Worm (Caenorhabditis elegans) whole organism, mixed stage, embryonic: ENCODE measurements around the gene him-14.
A peak's percentile ranks its signal among the peaks of the same experiment; 100 is the strongest.

Source experiments
- M03D4.4 ChIP-seq: sonication (generic microtip); optimal IDR thresholded peaks from 2 replicates; lab custom pipeline; 2017; ENCODE audit warnings: mild to moderate bottlenecking, missing genetic modification characterization, missing compliant biosample characterization
- bed-3 ChIP-seq: fragments of 200-800 bp; sonication (Bioruptor generic); optimal IDR thresholded peaks from 3 replicates; lab custom pipeline; 2018; ENCODE audit warnings: mild to moderate bottlenecking, missing genetic modification characterization, moderate library complexity, missing compliant biosample characterization
- blmp-1 ChIP-seq: fragments of 150-350 bp; optimal IDR thresholded peaks from 2 replicates; lab custom pipeline; 2014; ENCODE audit warnings: missing biosample characterization, missing genetic modification characterization
- ceh-39 ChIP-seq: fragments of 150-350 bp; optimal IDR thresholded peaks from 2 replicates; lab custom pipeline; 2014; ENCODE audit warnings: missing biosample characterization, missing genetic modification characterization
- ceh-43 ChIP-seq: fragments of 200-800 bp; sonication (Bioruptor generic); optimal IDR thresholded peaks from 2 replicates; lab custom pipeline; 2018; ENCODE audit warnings: mild to moderate bottlenecking, missing genetic modification characterization, moderate library complexity, missing compliant biosample characterization
- ceh-83 ChIP-seq: fragments of 200-800 bp; sonication (Bioruptor generic); optimal IDR thresholded peaks from 2 replicates; lab custom pipeline; 2018; ENCODE audit warnings: mild to moderate bottlenecking, missing genetic modification characterization, missing compliant biosample characterization
- ces-1 ChIP-seq: fragments of 150-350 bp; optimal IDR thresholded peaks from 2 replicates; lab custom pipeline; 2014; ENCODE audit warnings: missing biosample characterization, missing genetic modification reagents, missing genetic modification characterization
- drap-1 ChIP-seq: fragments of 200-800 bp; sonication (Bioruptor generic); optimal IDR thresholded peaks from 3 replicates; lab custom pipeline; 2018; ENCODE audit warnings: mild to moderate bottlenecking, missing genetic modification characterization, missing compliant biosample characterization
- elt-1 ChIP-seq: sonication (generic microtip); optimal IDR thresholded peaks from 2 replicates; lab custom pipeline; 2017; ENCODE audit warnings: missing genetic modification characterization, mild to moderate bottlenecking, missing compliant biosample characterization, antibody characterized with exemption, moderate library complexity, borderline replicate concordance; ENCODE audit not compliant: insufficient read depth
- elt-3 ChIP-seq: fragments of 150-350 bp; optimal IDR thresholded peaks from 2 replicates; lab custom pipeline; 2014; ENCODE audit warnings: missing biosample characterization, missing genetic modification characterization
- flh-1 ChIP-seq: fragments of 200-800 bp; sonication (Bioruptor generic); optimal IDR thresholded peaks from 2 replicates; lab custom pipeline; 2018; ENCODE audit warnings: mild to moderate bottlenecking, missing genetic modification characterization, moderate library complexity, missing compliant biosample characterization
- ham-2 ChIP-seq: fragments of 200-800 bp; sonication (Bioruptor generic); optimal IDR thresholded peaks from 2 replicates; lab custom pipeline; 2018; ENCODE audit warnings: mild to moderate bottlenecking, missing genetic modification characterization, missing compliant biosample characterization
- hlh-1 ChIP-seq: fragments of 150-350 bp; optimal IDR thresholded peaks from 2 replicates; lab custom pipeline; 2014; ENCODE audit warnings: missing biosample characterization, missing genetic modification reagents, missing genetic modification characterization
- lin-13 ChIP-seq: fragments of 150-350 bp; optimal IDR thresholded peaks from 2 replicates; lab custom pipeline; 2014; ENCODE audit warnings: missing biosample characterization, missing genetic modification characterization
- lin-32 ChIP-seq: fragments of 200-800 bp; sonication (Bioruptor generic); optimal IDR thresholded peaks from 2 replicates; lab custom pipeline; 2018; ENCODE audit warnings: mild to moderate bottlenecking, missing genetic modification characterization, missing compliant biosample characterization
- lsy-2 ChIP-seq: fragments of 150-350 bp; optimal IDR thresholded peaks from 2 replicates; lab custom pipeline; 2014; ENCODE audit warnings: missing biosample characterization, missing genetic modification characterization
- mab-5 ChIP-seq: fragments of 150-350 bp; optimal IDR thresholded peaks from 2 replicates; lab custom pipeline; 2014; ENCODE audit warnings: missing biosample characterization, missing genetic modification characterization
- mep-1 ChIP-seq: fragments of 150-350 bp; optimal IDR thresholded peaks from 2 replicates; lab custom pipeline; 2017; ENCODE audit warnings: missing biosample characterization, missing genetic modification reagents, missing genetic modification characterization, inconsistent platforms
- mls-2 ChIP-seq: sonication (generic microtip); optimal IDR thresholded peaks from 2 replicates; lab custom pipeline; 2016; ENCODE audit warnings: mild to moderate bottlenecking, missing genetic modification characterization, moderate library complexity, missing compliant biosample characterization
- nhr-12 ChIP-seq: fragments of 150-350 bp; optimal IDR thresholded peaks from 2 replicates; lab custom pipeline; 2014; ENCODE audit warnings: missing biosample characterization, missing genetic modification characterization
- nhr-2 ChIP-seq: fragments of 150-350 bp; optimal IDR thresholded peaks from 2 replicates; lab custom pipeline; 2014; ENCODE audit warnings: missing biosample characterization, missing genetic modification characterization
- nhr-237 ChIP-seq: fragments of 150-350 bp; optimal IDR thresholded peaks from 2 replicates; lab custom pipeline; 2014; ENCODE audit warnings: missing biosample characterization, missing genetic modification characterization
- nhr-28 ChIP-seq: fragments of 150-350 bp; optimal IDR thresholded peaks from 2 replicates; lab custom pipeline; 2014; ENCODE audit warnings: missing biosample characterization, missing genetic modification characterization
- nhr-76 ChIP-seq: sonication (generic microtip); optimal IDR thresholded peaks from 2 replicates; lab custom pipeline; 2017; ENCODE audit warnings: missing biosample characterization, missing genetic modification characterization
- pha-4 ChIP-seq: fragments of 150-350 bp; optimal IDR thresholded peaks from 2 replicates; lab custom pipeline; 2018; ENCODE audit warnings: missing biosample characterization, missing genetic modification reagents, missing genetic modification characterization
- sem-2 ChIP-seq: fragments of 200-800 bp; sonication (Bioruptor generic); optimal IDR thresholded peaks from 2 replicates; lab custom pipeline; 2018; ENCODE audit warnings: mild to moderate bottlenecking, missing genetic modification characterization, missing compliant biosample characterization
- snpc-4 ChIP-seq: fragments of 150-350 bp; optimal IDR thresholded peaks from 2 replicates; lab custom pipeline; 2014; ENCODE audit warnings: missing biosample characterization, missing genetic modification characterization
- sptf-1 ChIP-seq: sonication (generic microtip); optimal IDR thresholded peaks from 2 replicates; lab custom pipeline; 2017; ENCODE audit warnings: mild to moderate bottlenecking, missing genetic modification characterization, moderate library complexity, missing compliant biosample characterization
- tbx-8 ChIP-seq: fragments of 200-800 bp; sonication (Bioruptor generic); optimal IDR thresholded peaks from 2 replicates; lab custom pipeline; 2018; ENCODE audit warnings: mild to moderate bottlenecking, missing genetic modification characterization, moderate library complexity, missing compliant biosample characterization
- unc-120 ChIP-seq: sonication (generic microtip); optimal IDR thresholded peaks from 2 replicates; lab custom pipeline; 2017; ENCODE audit warnings: missing genetic modification characterization, missing compliant biosample characterization; ENCODE audit not compliant: poor library complexity, severe bottlenecking
- unc-39 ChIP-seq: fragments of 150-350 bp; optimal IDR thresholded peaks from 2 replicates; lab custom pipeline; 2014; ENCODE audit warnings: missing biosample characterization, missing genetic modification characterization
- unc-62 ChIP-seq: fragments of 150-350 bp; optimal IDR thresholded peaks from 2 replicates; lab custom pipeline; 2014; ENCODE audit warnings: missing biosample characterization, missing genetic modification reagents, missing genetic modification characterization
- zip-8 ChIP-seq: fragments of 150-350 bp; optimal IDR thresholded peaks from 2 replicates; lab custom pipeline; 2014; ENCODE audit warnings: missing biosample characterization, missing genetic modification characterization
- ztf-11 ChIP-seq: fragments of 150-350 bp; optimal IDR thresholded peaks from 2 replicates; lab custom pipeline; 2014; ENCODE audit warnings: missing biosample characterization, missing genetic modification characterization

The him-14 gene

ce11 chrII:7069866-7070265 is at the start of gene him-14:
Gene him-14, minus strand, starts transcription at chrII:7069966.
- TF ChIP-seq nhr-76: no peak
- no peak for TF ChIP-seq unc-39
- TF ChIP-seq drap-1 (GFP tag; lab: Kevin White, UChicago): no peak
- no peak for TF ChIP-seq M03D4.4 (tag; lab: Kevin White, UChicago)
- no peak for TF ChIP-seq ham-2 (GFP tag; lab: Kevin White, UChicago)
- no peak for TF ChIP-seq pha-4 (tag; lab: Kevin White, UChicago)
- no peak for TF ChIP-seq sem-2 (GFP tag; lab: Kevin White, UChicago)
- TF ChIP-seq mls-2: no peak
- no peak for TF ChIP-seq ceh-39 (tag; lab: Kevin White, UChicago)
- TF ChIP-seq unc-62: no peak
- no peak for TF ChIP-seq hlh-1
- no peak for TF ChIP-seq elt-1
- TF ChIP-seq snpc-4 (tag; lab: Kevin White, UChicago): no peak

- TF ChIP-seq lsy-2 (no peak), mep-1 (tag; lab: Kevin White, UChicago) (no peak), mab-5 (tag; lab: Kevin White, UChicago) (no peak), elt-1 (no peak), lin-13 (tag; lab: Kevin White, UChicago) (no peak), sptf-1 (tag; lab: Kevin White, UChicago) (no peak), flh-1 (GFP tag; lab: Kevin White, UChicago) (no peak), bed-3 (no peak), zip-8 (no peak), tbx-8 (GFP tag; lab: Kevin White, UChicago) (no peak), unc-62 (no peak), ceh-83 (GFP tag; lab: Kevin White, UChicago) (no peak), ztf-11 (tag; lab: Kevin White, UChicago) (no peak), ces-1 (GFP tag; lab: Kevin White, UChicago) (no peak), ceh-43 (GFP tag; lab: Kevin White, UChicago) (no peak), drap-1 (GFP tag; lab: Kevin White, UChicago) (no peak), ceh-39 (tag; lab: Kevin White, UChicago) (no peak)
These were observed 49.8 kb upstream of the him-14 start for ce11 chrII:7119525-7119924.

ce11 chrII:7116350-7116749 is 46.6 kb upstream of the him-14 start, which contains the start of gene spon-1:
Gene spon-1, plus strand, starts transcription at chrII:7116557.
- TF ChIP-seq ceh-39 (tag; lab: Kevin White, UChicago): no peak
- no peak for TF ChIP-seq ceh-83 (GFP tag; lab: Kevin White, UChicago)
- TF ChIP-seq nhr-2 (tag; lab: Kevin White, UChicago): peak; percentile 46
- no peak for TF ChIP-seq mep-1 (tag; lab: Kevin White, UChicago)
- no peak for TF ChIP-seq blmp-1 (tag; lab: Kevin White, UChicago)
- peak; percentile 54 for TF ChIP-seq unc-62
- peak; percentile 73 for TF ChIP-seq hlh-1
- TF ChIP-seq unc-120 (tag; lab: Kevin White, UChicago): peak; percentile 14

- no peak for TF ChIP-seq sptf-1 (tag; lab: Kevin White, UChicago)
- TF ChIP-seq lin-13 (tag; lab: Kevin White, UChicago): no peak
- TF ChIP-seq ceh-83 (GFP tag; lab: Kevin White, UChicago): no peak
- TF ChIP-seq pha-4 (tag; lab: Kevin White, UChicago): no peak
- TF ChIP-seq nhr-28 (tag; lab: Kevin White, UChicago): no peak
- TF ChIP-seq snpc-4 (tag; lab: Kevin White, UChicago): no peak
- no peak for TF ChIP-seq nhr-237 (tag; lab: Kevin White, UChicago)
- TF ChIP-seq blmp-1 (tag; lab: Kevin White, UChicago): no peak
- no peak for TF ChIP-seq elt-3
- TF ChIP-seq unc-62: no peak
- no peak for TF ChIP-seq tbx-8 (GFP tag; lab: Kevin White, UChicago)
- TF ChIP-seq nhr-12 (tag; lab: Kevin White, UChicago): no peak
- no peak for TF ChIP-seq ces-1 (GFP tag; lab: Kevin White, UChicago)
- no peak for TF ChIP-seq flh-1 (GFP tag; lab: Kevin White, UChicago)
- TF ChIP-seq unc-120 (tag; lab: Kevin White, UChicago): no peak
- no peak for TF ChIP-seq hlh-1
- TF ChIP-seq mls-2: no peak
- TF ChIP-seq lin-32 (GFP tag; lab: Kevin White, UChicago): no peak
- no peak for TF ChIP-seq ceh-39 (tag; lab: Kevin White, UChicago)
These were observed 45.9 kb upstream of the him-14 start, which contains the start of gene cutl-5 for ce11 chrII:7115638-7116037. Gene cutl-5, minus strand, starts transcription at chrII:7115906.
